Worm (Caenorhabditis elegans) whole organism, young adult: ENCODE data around the gene srg-54.
A peak's percentile ranks its signal among the peaks of the same experiment; 100 is the strongest.
"Not testable (repeated sequence)": the region's sequence is repeated elsewhere in the genome, so short reads cannot be mapped to it uniquely, and the experiment has no call there.

ENCODE experiments used
- B0261.1 ChIP-seq: sonication (generic microtip); optimal IDR thresholded peaks from 2 replicates; lab custom pipeline; 2016; ENCODE audit warnings: mild to moderate bottlenecking, missing genetic modification characterization, moderate library complexity, missing compliant biosample characterization
- B0336.3 ChIP-seq: fragments of 200-800 bp; sonication (Bioruptor generic); IDR thresholded peaks from 2 replicates; pipeline ENCODE4 v1.3.6; 2022; ENCODE audit warnings: missing genetic modification characterization, missing compliant biosample characterization
- C17E4.6 ChIP-seq: fragments of 200-800 bp; sonication (Bioruptor generic); IDR thresholded peaks from 2 replicates; pipeline ENCODE4 v1.3.6; 2022; ENCODE audit warnings: missing genetic modification reagents, missing genetic modification characterization, missing compliant biosample characterization
- D2030.7 ChIP-seq: fragments of 200-800 bp; sonication (Bioruptor generic); IDR thresholded peaks from 2 replicates; pipeline ENCODE4 v1.3.6; 2022; ENCODE audit warnings: missing genetic modification reagents, missing genetic modification characterization, missing compliant biosample characterization
- F23B12.7 ChIP-seq: sonication (generic microtip); optimal IDR thresholded peaks from 2 replicates; lab custom pipeline; 2017; ENCODE audit warnings: missing genetic modification characterization, mild to moderate bottlenecking, missing compliant biosample characterization, antibody characterized with exemption, moderate library complexity; ENCODE audit not compliant: insufficient read depth
- F39B2.1 ChIP-seq: fragments of 200-800 bp; sonication (Bioruptor generic); IDR thresholded peaks from 2 replicates; pipeline ENCODE4 v1.3.6; 2022; ENCODE audit warnings: missing genetic modification reagents, missing genetic modification characterization, missing compliant biosample characterization
- F57C9.4 ChIP-seq: sonication (generic microtip); optimal IDR thresholded peaks from 2 replicates; lab custom pipeline; 2017; ENCODE audit warnings: mild to moderate bottlenecking, missing genetic modification characterization, missing compliant biosample characterization
- T07F8.4 ChIP-seq: sonication (generic microtip); optimal IDR thresholded peaks from 2 replicates; lab custom pipeline; 2016; ENCODE audit warnings: mild to moderate bottlenecking, missing genetic modification characterization, moderate library complexity, missing compliant biosample characterization
- T26A5.8 ChIP-seq: sonication (generic microtip); optimal IDR thresholded peaks from 2 replicates; lab custom pipeline; 2016; ENCODE audit warnings: missing genetic modification characterization, missing compliant biosample characterization
- Y53F4B.3 ChIP-seq: fragments of 200-800 bp; sonication (Bioruptor generic); IDR thresholded peaks from 2 replicates; pipeline ENCODE4 v1.3.6; 2022; ENCODE audit warnings: missing genetic modification reagents, missing genetic modification characterization, missing compliant biosample characterization
- Y56A3A.18 ChIP-seq: fragments of 200-800 bp; sonication (Bioruptor generic); IDR thresholded peaks from 2 replicates; pipeline ENCODE4 v1.3.6; 2022; ENCODE audit warnings: missing genetic modification reagents, missing genetic modification characterization, missing compliant biosample characterization
- atf-7 ChIP-seq: sonication (generic microtip); optimal IDR thresholded peaks from 2 replicates; lab custom pipeline; 2017; ENCODE audit warnings: mild to moderate bottlenecking, missing genetic modification characterization, missing compliant biosample characterization
- attf-6 ChIP-seq: fragments of 200-800 bp; sonication (Bioruptor generic); IDR thresholded peaks from 2 replicates; pipeline ENCODE4 v1.3.6; 2022; ENCODE audit warnings: missing genetic modification reagents, missing genetic modification characterization, missing compliant biosample characterization
- cebp-1 ChIP-seq, 2 experiments: fragments of 200-800 bp in 1 of 2; sonication (Bioruptor generic) in 1 of 2; sonication (generic microtip) in 1 of 2; IDR thresholded peaks in 1 of 2; optimal IDR thresholded peaks in 1 of 2; 2 replicates each; pipeline versions ENCODE4 v1.3.6 to Lab custom; 2017 to 2022; ENCODE audit warnings: missing compliant biosample characterization in 2 of 2, missing genetic modification characterization in 2 of 2, mild to moderate bottlenecking in 1 of 2, missing genetic modification reagents in 1 of 2, moderate library complexity in 1 of 2
- ceh-91 ChIP-seq: fragments of 200-800 bp; sonication (Bioruptor generic); IDR thresholded peaks from 2 replicates; pipeline ENCODE4 v1.3.6; 2022; ENCODE audit warnings: missing genetic modification reagents, missing genetic modification characterization, missing compliant biosample characterization
- dox-1 ChIP-seq: fragments of 200-800 bp; sonication (Bioruptor generic); IDR thresholded peaks from 2 replicates; pipeline ENCODE4 v1.3.6; 2022; ENCODE audit warnings: missing genetic modification reagents, missing genetic modification characterization, missing compliant biosample characterization
- dpl-1 ChIP-seq: fragments of 150-350 bp; optimal IDR thresholded peaks from 2 replicates; lab custom pipeline; 2014; ENCODE audit warnings: missing biosample characterization, missing genetic modification reagents, missing genetic modification characterization
- ekl-4 ChIP-seq: fragments of 200-800 bp; sonication (Bioruptor generic); IDR thresholded peaks from 2 replicates; pipeline ENCODE4 v1.3.6; 2022; ENCODE audit warnings: missing genetic modification reagents, missing genetic modification characterization, missing compliant biosample characterization
- ets-4 ChIP-seq: fragments of 200-800 bp; sonication (Bioruptor generic); optimal IDR thresholded peaks from 2 replicates; lab custom pipeline; 2018; ENCODE audit warnings: mild to moderate bottlenecking, missing genetic modification characterization, missing compliant biosample characterization
- hlh-12 ChIP-seq: sonication (generic microtip); optimal IDR thresholded peaks from 2 replicates; lab custom pipeline; 2016; ENCODE audit warnings: missing genetic modification characterization, missing compliant biosample characterization
- hmg-1.2 ChIP-seq: fragments of 200-800 bp; sonication (Bioruptor generic); IDR thresholded peaks from 2 replicates; pipeline ENCODE4 v1.3.6; 2022; ENCODE audit warnings: missing genetic modification reagents, missing genetic modification characterization, missing compliant biosample characterization
- hsf-1 ChIP-seq: fragments of 200-800 bp; sonication (Bioruptor generic); IDR thresholded peaks from 2 replicates; pipeline ENCODE4 v1.3.6; 2022; ENCODE audit warnings: missing genetic modification reagents, missing genetic modification characterization, missing compliant biosample characterization
- lin-54 ChIP-seq: fragments of 200-800 bp; sonication (Bioruptor generic); optimal IDR thresholded peaks from 2 replicates; lab custom pipeline; 2018; ENCODE audit warnings: mild to moderate bottlenecking, missing genetic modification characterization, missing compliant biosample characterization
- lsl-1 ChIP-seq: fragments of 200-800 bp; sonication (Bioruptor generic); optimal IDR thresholded peaks from 2 replicates; lab custom pipeline; 2018; ENCODE audit warnings: mild to moderate bottlenecking, missing genetic modification characterization, moderate library complexity, missing compliant biosample characterization
- lsy-27 ChIP-seq: sonication (generic microtip); optimal IDR thresholded peaks from 2 replicates; lab custom pipeline; 2017; ENCODE audit warnings: missing genetic modification characterization, mild to moderate bottlenecking, missing compliant biosample characterization, antibody characterized with exemption, missing genotype, borderline replicate concordance; ENCODE audit not compliant: insufficient read depth
- madf-6 ChIP-seq: fragments of 200-800 bp; sonication (Bioruptor generic); IDR thresholded peaks from 2 replicates; pipeline ENCODE4 v1.3.6; 2022; ENCODE audit warnings: missing genetic modification reagents, missing genetic modification characterization, missing compliant biosample characterization
- mcd-1 ChIP-seq: fragments of 200-800 bp; sonication (Bioruptor generic); IDR thresholded peaks from 2 replicates; pipeline ENCODE4 v1.3.6; 2022; ENCODE audit warnings: missing genetic modification reagents, missing genetic modification characterization, missing compliant biosample characterization
- mel-28 ChIP-seq: sonication (generic microtip); optimal IDR thresholded peaks from 2 replicates; lab custom pipeline; 2016; ENCODE audit warnings: borderline replicate concordance, mild to moderate bottlenecking, missing genetic modification characterization, missing compliant biosample characterization
- nfya-1 ChIP-seq: sonication (generic microtip); optimal IDR thresholded peaks from 2 replicates; lab custom pipeline; 2017; ENCODE audit warnings: antibody characterized with exemption, missing compliant biosample characterization, missing genetic modification characterization, borderline replicate concordance; ENCODE audit not compliant: insufficient read depth
- nfyb-1 ChIP-seq: fragments of 200-800 bp; sonication (Bioruptor generic); IDR thresholded peaks from 2 replicates; pipeline ENCODE4 v1.3.6; 2022; ENCODE audit warnings: missing genetic modification reagents, missing genetic modification characterization, missing compliant biosample characterization
- nhr-120 ChIP-seq: fragments of 200-800 bp; sonication (Bioruptor generic); IDR thresholded peaks from 2 replicates; pipeline ENCODE4 v1.3.6; 2022; ENCODE audit warnings: missing genetic modification characterization, missing compliant biosample characterization
- nhr-80 ChIP-seq: sonication (generic microtip); optimal IDR thresholded peaks from 2 replicates; lab custom pipeline; 2016; ENCODE audit warnings: missing genetic modification characterization, missing compliant biosample characterization
- pbrm-1 ChIP-seq: fragments of 200-800 bp; sonication (Bioruptor generic); IDR thresholded peaks from 2 replicates; pipeline ENCODE4 v1.3.6; 2022; ENCODE audit warnings: missing genetic modification reagents, missing genetic modification characterization, missing compliant biosample characterization
- rcor-1 ChIP-seq: fragments of 200-800 bp; sonication (Bioruptor generic); IDR thresholded peaks from 2 replicates; pipeline ENCODE4 v1.3.6; 2022; ENCODE audit warnings: missing genetic modification reagents, missing genetic modification characterization, missing compliant biosample characterization
- rpc-1 ChIP-seq, 2 experiments: fragments of 150-350 bp in 1 of 2; sonication (generic microtip) in 1 of 2; optimal IDR thresholded peaks; 2 replicates each; lab custom pipeline; 2014 to 2018; ENCODE audit warnings: missing biosample characterization in 1 of 2, missing genetic modification characterization in 1 of 2, missing genetic modification reagents in 1 of 2, missing genotype in 1 of 2
- snpc-3.4 ChIP-seq: sonication (generic microtip); optimal IDR thresholded peaks from 2 replicates; lab custom pipeline; 2017; ENCODE audit warnings: missing genetic modification characterization, mild to moderate bottlenecking, missing compliant biosample characterization, antibody characterized with exemption, moderate library complexity, missing genotype, missing genetic modification reagents
- unc-130 ChIP-seq: sonication (generic microtip); optimal IDR thresholded peaks from 2 replicates; lab custom pipeline; 2016; ENCODE audit warnings: missing genetic modification reagents, missing genetic modification characterization, missing compliant biosample characterization
- zfh-2 ChIP-seq: fragments of 200-800 bp; sonication (Bioruptor generic); conservative IDR thresholded peaks from 2 replicates; pipeline ENCODE4 v1.3.6; 2022; ENCODE audit warnings: missing genetic modification reagents, missing genetic modification characterization, missing compliant biosample characterization
- zim-3 ChIP-seq: sonication (generic microtip); optimal IDR thresholded peaks from 2 replicates; lab custom pipeline; 2017; ENCODE audit warnings: mild to moderate bottlenecking, missing genetic modification characterization, moderate library complexity, missing compliant biosample characterization
- ztf-18 ChIP-seq: sonication (generic microtip); optimal IDR thresholded peaks from 2 replicates; lab custom pipeline; 2016; ENCODE audit warnings: missing genotype, mild to moderate bottlenecking, missing genetic modification characterization, missing compliant biosample characterization
- ztf-3 ChIP-seq: fragments of 200-800 bp; sonication (Bioruptor generic); optimal IDR thresholded peaks from 2 replicates; lab custom pipeline; 2018; ENCODE audit warnings: mild to moderate bottlenecking, missing genetic modification characterization, missing compliant biosample characterization

srg-54 gene

ce11 chrV:14890782-14891181 is 33.2 kb downstream of the srg-54 start, which contains the start of gene nspa-2:
nspa-2 (plus strand) TSS chrV:14891082.
- not testable (repeated sequence) for TF ChIP-seq F23B12.7 (tag; lab: Kevin White, UChicago); B0261.1 (tag; lab: Kevin White, UChicago); hmg-1.2 (GFP tag; lab: Robert Waterston, UW)

ce11 chrV:14877242-14877819 is 46.7 kb downstream of the srg-54 start:
- TF ChIP-seq zfh-2 (no peak), ceh-91 (no peak), B0336.3 (no peak), madf-6 (no peak), F57C9.4 (tag; lab: Kevin White, UChicago) (no peak), mel-28 (tag; lab: Kevin White, UChicago) (no peak), T07F8.4 (tag; lab: Kevin White, UChicago) (no peak), hsf-1 (no peak), atf-7 (tag; lab: Kevin White, UChicago) (no peak), rcor-1 (GFP tag; lab: Robert Waterston, UW) (no peak), lsl-1 (GFP tag; lab: Kevin White, UChicago) (no peak), C17E4.6 (no peak), ets-4 (GFP tag; lab: Kevin White, UChicago) (no peak), T26A5.8 (tag; lab: Kevin White, UChicago) (no peak), cebp-1 (GFP tag; IDR thresholded peaks at IDR 0.05; lab: Robert Waterston, UW) (no peak), cebp-1 (tag; optimal IDR thresholded peaks at IDR 0.05; lab: Kevin White, UChicago) (no peak)
- TF ChIP-seq, all 124 proteins: peak for 0

- TF ChIP-seq unc-130 (GFP tag; lab: Kevin White, UChicago); atf-7 (tag; lab: Kevin White, UChicago); nhr-120 (GFP tag; lab: Robert Waterston, UW): not testable (repeated sequence)
Observed at ce11 chrV:14876724-14877123, 47.3 kb downstream of the srg-54 start, which contains the start of gene ZC412.10. ZC412.10 (minus strand) TSS chrV:14876824.

- TF ChIP-seq rpc-1 (optimal IDR thresholded peaks at IDR 0.05; lab: Kevin White, UChicago) (peak; percentile 67), rpc-1 (tag; optimal IDR thresholded peaks at IDR 0.05; lab: Kevin White, UChicago) (peak; percentile 69), F23B12.7 (tag; lab: Kevin White, UChicago) (peak; percentile 42), rcor-1 (GFP tag; lab: Robert Waterston, UW) (peak; percentile 81), nfyb-1 (GFP tag; lab: Robert Waterston, UW) (peak; percentile 76), pbrm-1 (GFP tag; lab: Robert Waterston, UW) (no peak), atf-7 (tag; lab: Kevin White, UChicago) (peak; percentile 19), nhr-80 (tag; lab: Kevin White, UChicago) (peak; percentile 4), Y56A3A.18 (GFP tag; lab: Robert Waterston, UW) (peak; percentile 44; the same call in 1 of the 2 replicates), dpl-1 (no peak), lin-54 (GFP tag; lab: Kevin White, UChicago) (peak; percentile 56), mcd-1 (GFP tag; lab: Robert Waterston, UW) (peak; percentile 64), zim-3 (tag; lab: Kevin White, UChicago) (peak; percentile 3), hlh-12 (tag; lab: Kevin White, UChicago) (no peak), nfya-1 (tag; lab: Kevin White, UChicago) (no peak), D2030.7 (GFP tag; lab: Robert Waterston, UW) (peak; percentile 40), madf-6 (peak; percentile 67), lsy-27 (tag; lab: Kevin White, UChicago) (no peak), ekl-4 (GFP tag; lab: Robert Waterston, UW) (0 out of 2 replicates have a peak, but pooled peaks have one; percentile 48), F39B2.1 (GFP tag; lab: Robert Waterston, UW) (no peak), snpc-3.4 (tag; lab: Kevin White, UChicago) (peak; percentile 96), attf-6 (GFP tag; lab: Robert Waterston, UW) (peak; percentile 67), ztf-3 (no peak), ztf-18 (peak; percentile 18), Y53F4B.3 (GFP tag; lab: Robert Waterston, UW) (peak; percentile 52; the same call in 1 of the 2 replicates), dox-1 (GFP tag; lab: Robert Waterston, UW) (peak; percentile 62)
Observed at ce11 chrV:14876257-14876656, 47.7 kb downstream of the srg-54 start.
